Worm (Caenorhabditis elegans): ENCODE results near the gene set-6.

Gene set-6

DNA sequence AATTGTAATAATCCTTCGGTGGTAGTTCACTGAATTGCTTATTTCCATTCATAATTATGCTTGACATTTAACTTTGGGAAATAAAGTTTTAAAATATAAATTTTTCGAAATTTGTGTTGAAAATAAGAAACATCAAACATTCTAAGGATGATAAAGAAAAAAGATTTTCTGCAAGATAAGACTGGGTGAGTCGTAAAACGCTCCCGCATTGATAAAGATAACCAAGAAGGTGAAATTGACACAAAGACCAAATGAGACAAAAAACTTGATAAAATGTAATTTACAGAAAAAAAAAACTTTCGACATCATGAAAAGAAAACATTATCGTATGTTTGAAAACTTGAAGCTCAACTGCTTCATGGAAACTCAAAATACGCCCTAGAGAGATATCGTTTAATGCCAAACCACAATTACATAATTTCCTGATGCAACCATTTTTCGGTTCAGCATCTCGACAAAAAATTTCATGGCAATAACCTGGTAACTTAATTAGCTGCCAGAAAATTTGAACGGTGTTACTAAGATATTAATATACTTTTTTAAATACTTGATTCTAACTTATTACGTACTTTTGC lies 6.4 kb downstream of the set-6 start:
- TF ChIP-seq ztf-26 (tag; optimal IDR thresholded peaks at IDR 0.05) (peak; percentile 46), Y56A3A.18 (GFP tag; IDR thresholded peaks at IDR 0.05) (peak; percentile 56), B0261.1 (tag; optimal IDR thresholded peaks at IDR 0.05) (peak; percentile 2), nhr-120 (GFP tag; IDR thresholded peaks at IDR 0.05) (no peak), nhr-80 (tag; optimal IDR thresholded peaks at IDR 0.05) (peak; percentile 59), hrde-1 (tag; optimal IDR thresholded peaks at IDR 0.05; ENCODE audit: borderline replicate concordance) (no peak), ztf-28 (GFP tag; IDR thresholded peaks at IDR 0.05) (no peak), B0336.3 (GFP tag; IDR thresholded peaks at IDR 0.05) (peak; percentile 13; the same call in 1 of the 2 replicates), cebp-1 (GFP tag; IDR thresholded peaks at IDR 0.05) (no peak), cebp-1 (tag; optimal IDR thresholded peaks at IDR 0.05) (peak; percentile 30), Y53G8AR.9 (GFP tag; conservative IDR thresholded peaks at IDR 0.05) (peak; percentile 52; the same call in 1 of the 2 replicates), ceh-100 (GFP tag; IDR thresholded peaks at IDR 0.05) (peak; percentile 12; the same call in 1 of the 2 replicates), attf-5 (GFP tag; optimal IDR thresholded peaks at IDR 0.05) (no peak), repo-1 (tag; optimal IDR thresholded peaks at IDR 0.05) (peak; percentile 2), nfyb-1 (GFP tag; IDR thresholded peaks at IDR 0.05) (0 out of 2 replicates have a peak, but pooled peaks have one; percentile 16), B0019.2 (GFP tag; conservative IDR thresholded peaks at IDR 0.05) (no peak), rcor-1 (GFP tag; IDR thresholded peaks at IDR 0.05) (peak; percentile 7; the same call in 1 of the 2 replicates), K11D2.4 (GFP tag; IDR thresholded peaks at IDR 0.05) (0 out of 2 replicates have a peak, but pooled peaks have one; percentile 24), T26A5.8 (tag; optimal IDR thresholded peaks at IDR 0.05) (peak; percentile 11)

DNA sequence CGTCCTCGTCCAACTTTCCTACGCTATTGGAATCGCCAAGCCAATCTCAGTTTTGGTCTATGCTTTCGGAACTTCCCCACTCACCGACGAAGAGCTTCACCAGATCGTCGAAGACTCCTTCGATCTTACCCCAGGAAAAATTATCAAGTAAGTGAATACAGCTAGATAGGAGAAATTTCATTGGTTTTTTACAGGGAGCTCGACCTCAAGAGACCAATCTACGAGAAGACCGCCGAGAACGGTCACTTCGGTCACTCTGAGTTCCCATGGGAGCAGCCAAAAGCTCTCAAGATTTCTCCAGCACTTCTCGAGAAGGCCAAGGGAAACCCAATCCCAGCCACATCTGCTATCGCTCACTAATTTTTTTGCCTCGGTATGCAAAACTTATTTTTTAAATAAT lies 7.4 kb downstream of the set-6 start:
- TF ChIP-seq ceh-79 (tag; optimal IDR thresholded peaks at IDR 0.05), result no peak
- no peak for TF ChIP-seq hmg-20 (GFP tag; IDR thresholded peaks at IDR 0.05)
- TF ChIP-seq fkh-3 (tag; optimal IDR thresholded peaks at IDR 0.05), result no peak
- TF ChIP-seq tbx-9 (tag; optimal IDR thresholded peaks at IDR 0.05; ENCODE audit: borderline replicate concordance), result no peak
- TF ChIP-seq ceh-27 (GFP tag; optimal IDR thresholded peaks at IDR 0.05), result no peak
- TF ChIP-seq repo-1 (tag; optimal IDR thresholded peaks at IDR 0.05), result no peak
- TF ChIP-seq mcd-1 (GFP tag; IDR thresholded peaks at IDR 0.05), result no peak
- no peak for TF ChIP-seq aptf-3 (GFP tag; IDR thresholded peaks at IDR 0.05)
- no peak for TF ChIP-seq mxl-1 (tag; optimal IDR thresholded peaks at IDR 0.05)
- TF ChIP-seq F22D6.2 (tag; optimal IDR thresholded peaks at IDR 0.05), result no peak

DNA sequence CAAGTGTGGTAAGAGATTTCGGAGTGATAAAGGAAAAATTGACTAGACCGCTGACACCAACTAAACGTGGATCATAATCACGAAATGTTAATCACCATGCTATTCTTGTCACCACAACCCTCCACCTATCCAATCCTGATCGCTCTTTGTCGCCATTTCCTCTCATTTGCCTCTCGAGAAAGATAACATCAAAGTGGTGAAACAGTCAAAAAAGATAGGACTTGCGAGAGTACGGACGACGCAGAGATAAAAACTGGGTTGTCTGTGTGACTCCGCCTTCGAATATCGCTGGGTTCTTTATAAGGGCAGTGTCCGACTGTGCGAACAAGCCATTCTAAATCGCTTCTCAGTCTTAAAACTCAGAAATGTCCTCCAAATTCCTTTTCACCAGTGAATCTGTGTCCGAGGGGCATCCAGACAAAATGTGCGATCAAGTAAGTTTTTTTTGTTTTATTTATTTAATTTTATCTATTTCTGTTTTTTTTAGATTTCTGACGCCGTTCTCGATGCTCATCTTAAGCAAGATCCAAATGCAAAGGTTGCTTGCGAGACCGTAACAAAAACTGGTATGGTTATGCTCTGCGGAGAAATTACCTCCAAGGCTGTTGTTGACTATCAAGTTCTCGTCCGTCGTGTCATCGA lies 8.7 kb downstream of the set-6 start, which contains the start of gene sams-1:
TSS of gene sams-1 (plus strand) at position 300 of the 642 bp plus-strand sequence.
- TF ChIP-seq snpc-1.3 (tag; optimal IDR thresholded peaks at IDR 0.05; ENCODE audit: insufficient read depth), result no peak
- peak; percentile 77 for TF ChIP-seq ama-1 (optimal IDR thresholded peaks at IDR 0.05)
- TF ChIP-seq ama-1 (GFP tag; optimal IDR thresholded peaks at IDR 0.05), result no peak
- no peak for TF ChIP-seq Y53G8AR.9 (GFP tag; conservative IDR thresholded peaks at IDR 0.05)
- no peak for TF ChIP-seq snpc-1.1 (tag; optimal IDR thresholded peaks at IDR 0.05; ENCODE audit: insufficient read depth)
- 0 out of 2 replicates have a peak, but pooled peaks have one; percentile 6 for TF ChIP-seq dox-1 (GFP tag; IDR thresholded peaks at IDR 0.05)
- TF ChIP-seq ekl-4 (GFP tag; IDR thresholded peaks at IDR 0.05), result no peak
- TF ChIP-seq sdz-38 (tag; optimal IDR thresholded peaks at IDR 0.05), result no peak
- no peak for TF ChIP-seq K11D2.4 (GFP tag; IDR thresholded peaks at IDR 0.05)
- peak; percentile 8 for TF ChIP-seq nhr-80 (tag; optimal IDR thresholded peaks at IDR 0.05)
- no peak for TF ChIP-seq nhr-120 (GFP tag; IDR thresholded peaks at IDR 0.05)
- TF ChIP-seq B0019.2 (GFP tag; conservative IDR thresholded peaks at IDR 0.05), result no peak

Data from whole organism, young adult.